Worm (Caenorhabditis elegans) whole organism, L2 larva: Measurements from ENCODE around the gene T08A11.1.

Experiments
- C34F6.9 ChIP-seq: fragments of 150-350 bp; optimal IDR thresholded peaks from 2 replicates; lab custom pipeline; 2014; ENCODE audit warnings: missing biosample characterization, missing genetic modification characterization
- F13H6.1 ChIP-seq: sonication (generic microtip); optimal IDR thresholded peaks from 2 replicates; lab custom pipeline; 2016; ENCODE audit warnings: missing genetic modification characterization, missing compliant biosample characterization
- R02D3.7 ChIP-seq: fragments of 150-350 bp; optimal IDR thresholded peaks from 2 replicates; lab custom pipeline; 2014; ENCODE audit warnings: missing biosample characterization, missing genetic modification characterization
- Y55F3AM.14 ChIP-seq: fragments of 200-800 bp; sonication (Bioruptor generic); optimal IDR thresholded peaks from 2 replicates; lab custom pipeline; 2018; ENCODE audit warnings: mild to moderate bottlenecking, missing genetic modification characterization, missing compliant biosample characterization
- ZK546.5 ChIP-seq: sonication (generic microtip); optimal IDR thresholded peaks from 2 replicates; lab custom pipeline; 2017; ENCODE audit warnings: missing biosample characterization, missing genetic modification characterization
- alr-1 ChIP-seq: fragments of 150-350 bp; optimal IDR thresholded peaks from 2 replicates; lab custom pipeline; 2014; ENCODE audit warnings: missing biosample characterization, missing genetic modification characterization
- aly-2 ChIP-seq: fragments of 150-350 bp; optimal IDR thresholded peaks from 2 replicates; lab custom pipeline; 2014; ENCODE audit warnings: missing biosample characterization, missing genetic modification characterization
- ama-1 ChIP-seq: fragments of 150-350 bp; optimal IDR thresholded peaks from 2 replicates; lab custom pipeline; 2018; ENCODE audit warnings: inconsistent platforms
- blmp-1 ChIP-seq: sonication (generic microtip); optimal IDR thresholded peaks from 2 replicates; lab custom pipeline; 2017; ENCODE audit warnings: missing genetic modification characterization, mild to moderate bottlenecking, missing compliant biosample characterization, antibody characterized with exemption, moderate library complexity; ENCODE audit not compliant: insufficient read depth
- ceh-16 ChIP-seq: fragments of 150-350 bp; optimal IDR thresholded peaks from 2 replicates; lab custom pipeline; 2014; ENCODE audit warnings: missing biosample characterization, missing genetic modification characterization
- ceh-82 ChIP-seq: fragments of 150-350 bp; optimal IDR thresholded peaks from 2 replicates; lab custom pipeline; 2014; ENCODE audit warnings: missing biosample characterization, missing genetic modification characterization
- crh-2 ChIP-seq: sonication (generic microtip); optimal IDR thresholded peaks from 2 replicates; lab custom pipeline; 2017; ENCODE audit warnings: missing biosample characterization, missing genetic modification characterization
- dmd-4 ChIP-seq: sonication (generic microtip); optimal IDR thresholded peaks from 2 replicates; lab custom pipeline; 2017; ENCODE audit warnings: missing biosample characterization, missing genetic modification characterization
- egl-27 ChIP-seq: sonication (generic microtip); optimal IDR thresholded peaks from 3 replicates; lab custom pipeline; 2017; ENCODE audit warnings: missing biosample characterization, missing genetic modification reagents, missing genetic modification characterization
- elt-1 ChIP-seq: fragments of 150-350 bp; optimal IDR thresholded peaks from 2 replicates; lab custom pipeline; 2014; ENCODE audit warnings: missing biosample characterization, missing genetic modification characterization
- elt-3 ChIP-seq: sonication (generic microtip); optimal IDR thresholded peaks from 2 replicates; lab custom pipeline; 2017; ENCODE audit warnings: missing biosample characterization, missing genetic modification characterization
- fos-1 ChIP-seq: fragments of 150-350 bp; optimal IDR thresholded peaks from 2 replicates; lab custom pipeline; 2014; ENCODE audit warnings: missing biosample characterization, missing genetic modification characterization
- gmeb-1 ChIP-seq: fragments of 150-350 bp; optimal IDR thresholded peaks from 2 replicates; lab custom pipeline; 2014; ENCODE audit warnings: missing biosample characterization, missing genetic modification characterization
- lin-11 ChIP-seq: fragments of 150-350 bp; sonication (generic microtip); optimal IDR thresholded peaks from 2 replicates; lab custom pipeline; 2014; ENCODE audit warnings: missing biosample characterization, missing genetic modification characterization, inconsistent platforms, mixed read lengths
- lin-13 ChIP-seq: fragments of 150-350 bp; optimal IDR thresholded peaks from 2 replicates; lab custom pipeline; 2014; ENCODE audit warnings: missing biosample characterization, missing genetic modification reagents, missing genetic modification characterization
- lsy-2 ChIP-seq, 2 experiments: fragments of 150-350 bp in 1 of 2; sonication (generic microtip) in 1 of 2; optimal IDR thresholded peaks; 2 replicates each; lab custom pipeline; 2014 to 2017; ENCODE audit warnings: missing biosample characterization in 2 of 2, missing genetic modification characterization in 2 of 2
- mab-5 ChIP-seq: fragments of 150-350 bp; optimal IDR thresholded peaks from 2 replicates; lab custom pipeline; 2014; ENCODE audit warnings: missing biosample characterization, missing genetic modification characterization
- mbf-1 ChIP-seq: sonication (generic microtip); optimal IDR thresholded peaks from 2 replicates; lab custom pipeline; 2017; ENCODE audit warnings: missing biosample characterization, missing genetic modification characterization
- mdl-1 ChIP-seq, 2 experiments: fragments of 150-350 bp in 1 of 2; sonication (generic microtip) in 1 of 2; optimal IDR thresholded peaks; 2 replicates each; lab custom pipeline; 2017; ENCODE audit warnings: missing biosample characterization in 2 of 2, missing genetic modification characterization in 2 of 2
- nhr-10 ChIP-seq: sonication (generic microtip); optimal IDR thresholded peaks from 2 replicates; lab custom pipeline; 2017; ENCODE audit warnings: missing biosample characterization, missing genetic modification characterization
- nhr-11 ChIP-seq: fragments of 150-350 bp; optimal IDR thresholded peaks from 2 replicates; lab custom pipeline; 2014; ENCODE audit warnings: missing biosample characterization, missing genetic modification characterization
- nhr-12 ChIP-seq: fragments of 150-350 bp; optimal IDR thresholded peaks from 2 replicates; lab custom pipeline; 2014; ENCODE audit warnings: missing biosample characterization, missing genetic modification characterization
- nhr-129 ChIP-seq: fragments of 150-350 bp; optimal IDR thresholded peaks from 2 replicates; lab custom pipeline; 2014; ENCODE audit warnings: missing biosample characterization, missing genetic modification characterization
- nhr-21 ChIP-seq: fragments of 150-350 bp; optimal IDR thresholded peaks from 2 replicates; lab custom pipeline; 2014; ENCODE audit warnings: missing biosample characterization, missing genetic modification characterization
- nhr-23 ChIP-seq: fragments of 150-350 bp; optimal IDR thresholded peaks from 2 replicates; lab custom pipeline; 2014; ENCODE audit warnings: missing biosample characterization, missing genetic modification reagents, missing genetic modification characterization
- nhr-237 ChIP-seq: fragments of 150-350 bp; optimal IDR thresholded peaks from 2 replicates; lab custom pipeline; 2014; ENCODE audit warnings: missing biosample characterization, missing genetic modification characterization
- nhr-25 ChIP-seq: fragments of 150-350 bp; sonication (generic microtip); optimal IDR thresholded peaks from 3 replicates; lab custom pipeline; 2014; ENCODE audit warnings: missing biosample characterization, missing genetic modification characterization
- nhr-6 ChIP-seq: fragments of 150-350 bp; optimal IDR thresholded peaks from 2 replicates; lab custom pipeline; 2014; ENCODE audit warnings: missing biosample characterization, missing genetic modification characterization
- nhr-77 ChIP-seq: fragments of 150-350 bp; optimal IDR thresholded peaks from 2 replicates; lab custom pipeline; 2014; ENCODE audit warnings: missing biosample characterization, missing genetic modification characterization
- peb-1 ChIP-seq: fragments of 150-350 bp; optimal IDR thresholded peaks from 2 replicates; lab custom pipeline; 2014; ENCODE audit warnings: missing biosample characterization, missing genetic modification characterization
- sem-4 ChIP-seq: fragments of 150-350 bp; optimal IDR thresholded peaks from 2 replicates; lab custom pipeline; 2014; ENCODE audit warnings: missing biosample characterization, missing genetic modification reagents, missing genetic modification characterization
- skn-1 ChIP-seq: sonication (generic microtip); optimal IDR thresholded peaks from 2 replicates; lab custom pipeline; 2017; ENCODE audit warnings: missing biosample characterization, missing genetic modification characterization
- sma-3 ChIP-seq: sonication (generic microtip); optimal IDR thresholded peaks from 2 replicates; lab custom pipeline; 2016; ENCODE audit warnings: missing genetic modification reagents, missing genetic modification characterization, missing compliant biosample characterization
- sma-9 ChIP-seq, 2 experiments: fragments of 150-350 bp in 1 of 2; sonication (generic microtip) in 1 of 2; optimal IDR thresholded peaks; 2 replicates each; lab custom pipeline; 2014 to 2016; ENCODE audit warnings: missing genetic modification characterization in 2 of 2, mild to moderate bottlenecking in 1 of 2, missing biosample characterization in 1 of 2, missing compliant biosample characterization in 1 of 2, missing genetic modification reagents in 1 of 2, moderate library complexity in 1 of 2
- snpc-4 ChIP-seq: fragments of 150-350 bp; optimal IDR thresholded peaks from 2 replicates; lab custom pipeline; 2014; ENCODE audit warnings: missing biosample characterization, missing genetic modification characterization
- unc-39 ChIP-seq: fragments of 150-350 bp; optimal IDR thresholded peaks from 2 replicates; lab custom pipeline; 2014; ENCODE audit warnings: missing biosample characterization, missing genetic modification characterization
- unc-55 ChIP-seq: fragments of 150-350 bp; sonication (generic microtip); optimal IDR thresholded peaks from 3 replicates; lab custom pipeline; 2014; ENCODE audit warnings: missing biosample characterization, missing genetic modification reagents, missing genetic modification characterization
- unc-62 ChIP-seq: fragments of 150-350 bp; optimal IDR thresholded peaks from 2 replicates; lab custom pipeline; 2014; ENCODE audit warnings: missing biosample characterization, missing genetic modification reagents, missing genetic modification characterization
- zag-1 ChIP-seq: fragments of 150-350 bp; optimal IDR thresholded peaks from 2 replicates; lab custom pipeline; 2014; ENCODE audit warnings: missing biosample characterization, missing genetic modification characterization
- ztf-1 ChIP-seq: fragments of 200-800 bp; sonication (Bioruptor generic); conservative IDR thresholded peaks from 2 replicates; pipeline ENCODE4 v1.3.6; 2022; ENCODE audit warnings: missing genetic modification characterization, missing compliant biosample characterization
- ztf-11 ChIP-seq: sonication (generic microtip); optimal IDR thresholded peaks from 2 replicates; lab custom pipeline; 2017; ENCODE audit warnings: missing biosample characterization, missing genetic modification characterization
- ztf-4 ChIP-seq: fragments of 150-350 bp; optimal IDR thresholded peaks from 2 replicates; lab custom pipeline; 2014; ENCODE audit warnings: missing biosample characterization, missing genetic modification characterization

T08A11.1 gene

DNA sequence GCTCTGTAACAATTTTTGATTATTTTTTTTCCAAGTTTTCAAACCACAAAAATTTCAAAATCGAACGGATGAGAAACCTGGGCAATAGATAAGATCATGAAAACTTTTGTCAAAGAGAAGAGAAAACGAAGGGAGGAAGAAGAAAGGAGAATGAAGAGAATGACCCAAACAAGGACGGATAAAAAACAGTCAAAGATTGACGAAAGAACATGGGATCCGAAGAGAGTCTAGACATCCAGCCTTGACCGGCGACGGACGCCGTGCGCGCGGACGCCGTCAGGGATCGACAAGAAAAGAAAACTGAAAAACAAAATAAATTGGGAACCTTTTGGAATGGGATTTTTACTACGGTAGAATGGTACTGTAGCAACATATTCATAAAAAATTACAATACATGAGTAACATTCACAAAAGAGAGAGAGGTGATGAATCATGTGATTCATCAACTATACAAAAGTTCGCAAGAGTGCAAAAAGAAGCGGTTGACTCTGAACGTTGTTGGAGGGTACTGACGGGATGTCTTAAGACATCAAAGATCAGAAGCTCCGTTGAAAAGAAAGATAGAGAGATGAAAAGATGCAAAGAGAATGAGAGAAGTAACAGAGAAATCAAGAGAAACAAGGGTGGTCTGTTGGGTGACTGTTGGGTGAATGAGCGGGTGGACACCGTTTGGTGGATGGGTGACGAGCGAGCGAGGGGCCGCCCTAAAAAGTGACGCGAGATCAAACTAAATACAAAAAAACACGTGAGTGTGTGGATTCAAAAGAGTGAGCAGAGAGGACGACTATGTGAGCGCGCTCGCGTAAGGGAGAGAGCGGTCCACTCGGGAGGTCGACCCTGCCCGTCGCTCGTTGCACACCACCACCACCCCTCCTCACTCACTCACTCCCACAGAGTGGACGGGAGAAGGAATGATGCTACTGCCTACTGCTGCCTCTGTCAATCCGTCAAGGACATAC lies 17.5 kb upstream of the T08A11.1 start, which contains the start of gene sup-26:
Gene sup-26, minus strand, starts transcription at position 10 of the 959 bp plus-strand sequence.
- TF ChIP-seq unc-39 (tag; lab: Kevin White, UChicago) (no peak), nhr-11 (tag; lab: Kevin White, UChicago) (no peak), gmeb-1 (tag; lab: Kevin White, UChicago) (no peak), nhr-21 (tag; lab: Kevin White, UChicago) (peak; percentile 19), unc-62 (GFP tag; lab: Kevin White, UChicago) (no peak), nhr-25 (peak; percentile 20), ZK546.5 (tag; lab: Kevin White, UChicago) (no peak), lsy-2 (tag; optimal IDR thresholded peaks at IDR 0.05; lab: Kevin White, UChicago) (peak in 1 of 2 experiments; percentile 18), alr-1 (no peak), dmd-4 (tag; lab: Kevin White, UChicago) (no peak), elt-1 (tag; lab: Kevin White, UChicago) (no peak), nhr-129 (tag; lab: Kevin White, UChicago) (peak; percentile 62), F13H6.1 (tag; lab: Kevin White, UChicago) (peak; percentile 62), egl-27 (tag; lab: Kevin White, UChicago) (no peak), ztf-4 (tag; lab: Kevin White, UChicago) (no peak), nhr-6 (tag; lab: Kevin White, UChicago) (no peak), ceh-82 (no peak), unc-55 (GFP tag; lab: Kevin White, UChicago) (no peak), lin-13 (GFP tag; lab: Kevin White, UChicago) (peak; percentile 41), ceh-16 (tag; lab: Kevin White, UChicago) (peak; percentile 67), mdl-1 (tag; optimal IDR thresholded peaks at IDR 0.05; lab: Kevin White, UChicago) (no peak), sma-3 (GFP tag; lab: Kevin White, UChicago) (no peak), C34F6.9 (tag; lab: Kevin White, UChicago) (no peak), fos-1 (tag; lab: Kevin White, UChicago) (peak; percentile 17), mbf-1 (tag; lab: Kevin White, UChicago) (no peak), R02D3.7 (no peak), skn-1 (tag; lab: Kevin White, UChicago) (no peak), peb-1 (no peak), ztf-1 (GFP tag; lab: Robert Waterston, UW) (no peak), aly-2 (tag; lab: Kevin White, UChicago) (no peak), nhr-12 (no peak), crh-2 (tag; lab: Kevin White, UChicago) (no peak), snpc-4 (tag; lab: Kevin White, UChicago) (no peak), lin-11 (no peak), zag-1 (tag; lab: Kevin White, UChicago) (no peak), nhr-77 (tag; lab: Kevin White, UChicago) (no peak), sma-9 (GFP tag; optimal IDR thresholded peaks at IDR 0.05; lab: Kevin White, UChicago) (peak; percentile 25), sma-9 (tag; optimal IDR thresholded peaks at IDR 0.05; lab: Kevin White, UChicago) (no peak), mab-5 (no peak), nhr-23 (tag; lab: Kevin White, UChicago) (no peak), ztf-11 (tag; lab: Kevin White, UChicago) (no peak), ama-1 (no peak), sem-4 (tag; lab: Kevin White, UChicago) (no peak), elt-3 (tag; lab: Kevin White, UChicago) (no peak), nhr-237 (tag; lab: Kevin White, UChicago) (no peak), Y55F3AM.14 (no peak), blmp-1 (tag; lab: Kevin White, UChicago) (no peak), nhr-10 (no peak)
